Fruit fly (Drosophila melanogaster): Measurements from ENCODE around the gene Unc-115a.

DNA sequence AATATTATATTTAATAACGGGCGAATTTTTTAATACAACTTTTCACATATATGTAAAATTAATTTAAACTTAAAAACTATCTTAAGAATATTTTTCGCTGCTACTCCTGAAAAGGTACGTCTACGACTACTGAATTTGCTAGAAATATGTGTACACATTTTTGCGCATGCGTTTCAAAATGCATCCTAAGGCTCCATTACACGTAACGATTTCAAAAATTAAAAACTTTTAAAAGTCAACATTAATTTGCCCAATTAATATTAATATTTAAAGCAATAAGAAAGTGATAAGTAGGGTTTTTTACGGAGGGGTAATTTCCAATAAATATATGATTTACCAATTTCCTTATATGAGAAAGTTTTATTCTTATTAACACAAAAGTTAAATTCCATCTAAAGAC lies 25.6 kb upstream of the Unc-115a start, which contains the start of gene FoxP:
- TF ChIP-seq Hr39 (GFP tag; optimal IDR thresholded peaks at IDR 0.05), result no peak
- TF ChIP-seq Ets96B (tag; optimal IDR thresholded peaks at IDR 0.05), result no peak
- no peak for TF ChIP-seq Sox15 (GFP tag; optimal IDR thresholded peaks at IDR 0.05)
- no peak for TF ChIP-seq pdm3 (GFP tag; optimal IDR thresholded peaks at IDR 0.05)
- TF ChIP-seq CG11902 (GFP tag; optimal IDR thresholded peaks at IDR 0.05), result no peak
- TF ChIP-seq fd59A (GFP tag; optimal IDR thresholded peaks at IDR 0.05), result no peak
- no peak for TF ChIP-seq Ets21C (GFP tag; optimal IDR thresholded peaks at IDR 0.05)
- no peak for TF ChIP-seq Smox (GFP tag; optimal IDR thresholded peaks at IDR 0.05)
- no peak for TF ChIP-seq dac (GFP tag; optimal IDR thresholded peaks at IDR 0.05)
- no peak for TF ChIP-seq lz (GFP tag; optimal IDR thresholded peaks at IDR 0.05)
- TF ChIP-seq CG6163 (GFP tag; IDR thresholded peaks at IDR 0.05), result no peak
- TF ChIP-seq Eip75B (GFP tag; optimal IDR thresholded peaks at IDR 0.05), result no peak

All from whole organism, prepupa.